Fruit fly (Drosophila melanogaster): ENCODE data around the gene TSG101.

Gene TSG101

DNA sequence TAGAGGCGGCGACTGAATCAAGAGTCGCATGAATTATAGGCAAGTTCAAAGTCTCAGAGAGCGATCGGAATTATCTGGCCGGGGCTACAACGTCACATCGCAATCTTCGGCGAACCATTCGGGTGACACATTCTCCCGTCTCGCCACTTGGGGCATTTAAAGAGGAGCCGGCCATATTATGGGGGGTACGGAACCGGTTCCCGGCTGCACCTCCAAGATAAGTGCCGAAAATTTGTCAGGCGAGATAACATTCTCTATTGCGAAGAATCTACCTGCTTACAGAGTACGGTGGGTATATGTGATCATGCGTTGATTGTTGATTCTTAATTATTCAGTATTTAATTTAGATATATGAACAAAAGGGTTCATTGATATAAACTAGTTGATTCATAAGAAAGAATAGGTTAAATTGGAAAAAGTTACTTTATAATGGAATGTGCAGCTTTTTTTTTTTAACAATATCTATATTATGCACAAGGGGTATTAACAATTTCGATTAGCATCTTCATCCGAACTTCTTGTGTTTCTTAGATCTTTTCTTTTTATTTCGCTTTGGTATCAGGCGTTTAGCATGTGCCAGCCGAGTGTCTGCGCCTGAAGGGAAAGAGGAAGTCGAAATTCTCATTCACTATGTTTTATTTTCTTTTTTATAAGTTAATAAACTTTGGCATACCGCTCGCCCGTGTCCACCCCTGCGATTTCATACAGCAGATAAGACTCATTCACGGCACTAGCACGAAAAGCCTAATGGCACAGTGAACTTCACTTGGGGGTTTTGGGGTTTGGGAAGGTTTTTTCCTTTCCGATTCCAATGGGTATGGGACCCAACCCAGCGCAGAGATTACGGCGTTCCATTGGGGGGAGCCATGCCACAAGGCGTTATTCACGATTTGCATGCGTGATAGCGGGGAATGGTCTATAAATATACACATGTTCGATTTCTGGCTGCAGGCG lies 40.3 kb upstream of the TSG101 start (continued):
- peak; percentile 14; the same call in 1 of the 3 replicates for TF ChIP-seq so (GFP tag; IDR thresholded peaks at IDR 0.05)
- TF ChIP-seq chm (GFP tag; IDR thresholded peaks at IDR 0.05): no peak; the same call in 1 of the 2 replicates
- TF ChIP-seq CG10209 (GFP tag; optimal IDR thresholded peaks at IDR 0.05): peak; percentile 61
- no peak for TF ChIP-seq CG9609 (GFP tag; optimal IDR thresholded peaks at IDR 0.05)
- peak; percentile 14 for TF ChIP-seq CG1529 (GFP tag; optimal IDR thresholded peaks at IDR 0.05)
- no peak for TF ChIP-seq esg (GFP tag; conservative IDR thresholded peaks at IDR 0.05)
- TF ChIP-seq jing (GFP tag; optimal IDR thresholded peaks at IDR 0.05): no peak
- TF ChIP-seq schlank (tag; optimal IDR thresholded peaks at IDR 0.05): no peak
- peak; percentile 15 for TF ChIP-seq ewg (GFP tag; optimal IDR thresholded peaks at IDR 0.05)
- TF ChIP-seq Ptx1 (GFP tag; IDR thresholded peaks at IDR 0.05): peak; percentile 53
- peak; percentile 56 for TF ChIP-seq Meics (GFP tag; optimal IDR thresholded peaks at IDR 0.05)
- TF ChIP-seq CG32772 (GFP tag; IDR thresholded peaks at IDR 0.05): 0 out of 2 replicates have a peak, but pooled peaks have one; percentile 26
- TF ChIP-seq CG7786 (GFP tag; optimal IDR thresholded peaks at IDR 0.05): peak; percentile 2
- TF ChIP-seq CG9817 (tag; optimal IDR thresholded peaks at IDR 0.05): no peak
- no peak for TF ChIP-seq da (GFP tag; optimal IDR thresholded peaks at IDR 0.05)
- no peak for TF ChIP-seq dm (GFP tag; optimal IDR thresholded peaks at IDR 0.05)
- TF ChIP-seq CG15011 (GFP tag; optimal IDR thresholded peaks at IDR 0.05): peak; percentile 4
- TF ChIP-seq CG12942 (GFP tag; optimal IDR thresholded peaks at IDR 0.05): no peak
- TF ChIP-seq scrt (GFP tag; optimal IDR thresholded peaks at IDR 0.05): no peak
- no peak for TF ChIP-seq NC2β (GFP tag; optimal IDR thresholded peaks at IDR 0.05)
- no peak for TF ChIP-seq CG34422 (GFP tag; IDR thresholded peaks at IDR 0.05)
- no peak for TF ChIP-seq ap (GFP tag; IDR thresholded peaks at IDR 0.05)
- TF ChIP-seq nerfin-2 (GFP tag; IDR thresholded peaks at IDR 0.05; ENCODE audit: partially characterized antibody): no peak
- no peak for TF ChIP-seq tup (GFP tag; optimal IDR thresholded peaks at IDR 0.05)
- peak; percentile 87 for TF ChIP-seq nom (GFP tag; optimal IDR thresholded peaks at IDR 0.05)
- TF ChIP-seq H15 (GFP tag; IDR thresholded peaks at IDR 0.05): no peak
- TF ChIP-seq bsh (GFP tag; optimal IDR thresholded peaks at IDR 0.05): peak in 1 of 2 experiments; percentile 78
- no peak for TF ChIP-seq mld (GFP tag; IDR thresholded peaks at IDR 0.05; ENCODE audit: partially characterized antibody)
- TF ChIP-seq Taf1 (GFP tag; IDR thresholded peaks at IDR 0.05): no peak
- TF ChIP-seq bowl (GFP tag; IDR thresholded peaks at IDR 0.05): no peak
- no peak for TF ChIP-seq eyg (GFP tag; optimal IDR thresholded peaks at IDR 0.05)
- no peak for TF ChIP-seq gsb (GFP tag; IDR thresholded peaks at IDR 0.05)
- no peak for TF ChIP-seq CG8290 (GFP tag; optimal IDR thresholded peaks at IDR 0.05)
- peak in 1 of 2 experiments; percentile 27 for TF ChIP-seq CG8290 (tag; optimal IDR thresholded peaks at IDR 0.05)
- no peak for TF ChIP-seq CG7928 (GFP tag; optimal IDR thresholded peaks at IDR 0.05)
- TF ChIP-seq Hr39 (optimal IDR thresholded peaks at IDR 0.05): no peak
- 0 out of 3 replicates have a peak, but pooled peaks have one; percentile 52 for TF ChIP-seq CG3726 (GFP tag; IDR thresholded peaks at IDR 0.05)
- TF ChIP-seq CG7271 (tag; optimal IDR thresholded peaks at IDR 0.05): no peak
- peak; percentile 76 for TF ChIP-seq CG2678 (tag; optimal IDR thresholded peaks at IDR 0.05)
- TF ChIP-seq CG15696 (tag; optimal IDR thresholded peaks at IDR 0.05): peak; percentile 20
- TF ChIP-seq NK7.1 (GFP tag; optimal IDR thresholded peaks at IDR 0.05): no peak
- TF ChIP-seq Dip3 (GFP tag; optimal IDR thresholded peaks at IDR 0.05): peak; percentile 68
- TF ChIP-seq CG43689 (GFP tag; IDR thresholded peaks at IDR 0.05): no peak
- peak; percentile 32; the same call in 1 of the 2 replicates for TF ChIP-seq CG4730 (GFP tag; IDR thresholded peaks at IDR 0.05)
- TF ChIP-seq gro (GFP tag; optimal IDR thresholded peaks at IDR 0.05): no peak
- no peak for TF ChIP-seq seq (GFP tag; IDR thresholded peaks at IDR 0.05)
- TF ChIP-seq CG15514 (GFP tag; optimal IDR thresholded peaks at IDR 0.05): peak; percentile 81
- TF ChIP-seq Hsf (GFP tag; optimal IDR thresholded peaks at IDR 0.05): peak; percentile 57
- no peak for TF ChIP-seq Sin3A (optimal IDR thresholded peaks at IDR 0.05)
- no peak for TF ChIP-seq tx (GFP tag; optimal IDR thresholded peaks at IDR 0.05)
